Fruit fly (Drosophila melanogaster) whole organism, pupa: ENCODE data around the gene Cht5.

Source experiments
- CG10348 ChIP-seq: fragments of 200-800 bp; sonication (Bioruptor generic); IDR thresholded peaks from 2 replicates; pipeline ENCODE4 v1.3.6; 2022; ENCODE audit warnings: missing biosample characterization, missing genetic modification characterization
- CG12605 ChIP-seq: fragments of 200-800 bp; sonication (Bioruptor generic); IDR thresholded peaks from 2 replicates; pipeline ENCODE4 v1.3.6; 2022; ENCODE audit warnings: missing biosample characterization, missing genetic modification characterization
- CG13204 ChIP-seq: fragments of 200-800 bp; sonication (Bioruptor generic); optimal IDR thresholded peaks from 2 replicates; lab custom pipeline; 2018; ENCODE audit warnings: missing biosample characterization, mild to moderate bottlenecking, missing genetic modification characterization, moderate library complexity
- CG14655 ChIP-seq: fragments of 200-800 bp; sonication (Bioruptor generic); optimal IDR thresholded peaks from 3 replicates; lab custom pipeline; 2017; ENCODE audit warnings: mild to moderate bottlenecking, missing biosample characterization, missing genetic modification reagents, missing genetic modification characterization
- CG15710 ChIP-seq: fragments of 200-800 bp; sonication (Bioruptor generic); optimal IDR thresholded peaks from 2 replicates; lab custom pipeline; 2018; ENCODE audit warnings: missing biosample characterization, mild to moderate bottlenecking, missing genetic modification characterization, moderate library complexity
- CG17806 ChIP-seq: fragments of 200-800 bp; sonication (Bioruptor generic); optimal IDR thresholded peaks from 2 replicates; lab custom pipeline; 2018; ENCODE audit warnings: missing biosample characterization, mild to moderate bottlenecking, missing genetic modification characterization, moderate library complexity
- CG32121 ChIP-seq: fragments of 200-800 bp; sonication (Bioruptor generic); IDR thresholded peaks from 2 replicates; pipeline ENCODE4 v1.3.6; 2022; ENCODE audit warnings: missing biosample characterization, missing genetic modification characterization
- CG4496 ChIP-seq: fragments of 200-800 bp; sonication (Bioruptor generic); IDR thresholded peaks from 3 replicates; pipeline ENCODE4 v1.3.6; 2022; ENCODE audit warnings: missing biosample characterization, missing genetic modification characterization
- CG8159 ChIP-seq: fragments of 200-800 bp; sonication (Bioruptor generic); optimal IDR thresholded peaks from 3 replicates; lab custom pipeline; 2018; ENCODE audit warnings: missing biosample characterization, mild to moderate bottlenecking, missing genetic modification characterization, moderate library complexity
- CG8301 ChIP-seq: fragments of 200-800 bp; sonication (Bioruptor generic); optimal IDR thresholded peaks from 2 replicates; lab custom pipeline; 2018; ENCODE audit warnings: missing biosample characterization, mild to moderate bottlenecking, missing genetic modification characterization
- CG9948 ChIP-seq: fragments of 200-800 bp; sonication (Bioruptor generic); optimal IDR thresholded peaks from 2 replicates; lab custom pipeline; 2018; ENCODE audit warnings: missing biosample characterization, mild to moderate bottlenecking, missing genetic modification characterization, moderate library complexity
- D1 ChIP-seq: fragments of 200-800 bp; sonication (Bioruptor generic); optimal IDR thresholded peaks from 2 replicates; lab custom pipeline; 2018; ENCODE audit warnings: missing biosample characterization, mild to moderate bottlenecking, missing genetic modification characterization, moderate library complexity
- EcR ChIP-seq: fragments of 200-800 bp; sonication (Bioruptor generic); optimal IDR thresholded peaks from 3 replicates; lab custom pipeline; 2019; ENCODE audit warnings: missing biosample characterization, missing genetic modification characterization, mild to moderate bottlenecking, moderate library complexity, missing genetic modification reagents
- Ets98B ChIP-seq: fragments of 200-800 bp; sonication (Bioruptor generic); IDR thresholded peaks from 2 replicates; pipeline ENCODE4 v1.3.6; 2022; ENCODE audit warnings: missing biosample characterization, missing genetic modification characterization
- Pif1A ChIP-seq: fragments of 200-800 bp; sonication (Bioruptor generic); optimal IDR thresholded peaks from 3 replicates; lab custom pipeline; 2016; ENCODE audit warnings: missing biosample characterization, missing genetic modification characterization
- Pif1B ChIP-seq: fragments of 200-800 bp; sonication (Bioruptor generic); optimal IDR thresholded peaks from 3 replicates; lab custom pipeline; 2016; ENCODE audit warnings: missing biosample characterization, missing genetic modification characterization
- Snoo ChIP-seq: fragments of 200-800 bp; sonication (Bioruptor generic); optimal IDR thresholded peaks from 3 replicates; lab custom pipeline; 2017; ENCODE audit warnings: missing biosample characterization, mild to moderate bottlenecking, missing genetic modification characterization, inconsistent platforms
- fd96Ca ChIP-seq: fragments of 200-800 bp; sonication (Bioruptor generic); IDR thresholded peaks from 3 replicates; pipeline ENCODE4 v1.3.6; 2022; ENCODE audit warnings: missing biosample characterization, missing genetic modification characterization
- gl ChIP-seq: fragments of 200-800 bp; sonication (Bioruptor generic); optimal IDR thresholded peaks from 2 replicates; lab custom pipeline; 2018; ENCODE audit warnings: missing biosample characterization, mild to moderate bottlenecking, missing genetic modification characterization
- rn ChIP-seq: fragments of 200-800 bp; sonication (Bioruptor generic); IDR thresholded peaks from 2 replicates; pipeline ENCODE4 v1.3.6; 2022; ENCODE audit warnings: missing biosample characterization, missing genetic modification characterization

Gene Cht5

dm6 chr3R:13812736-13813250 lies 45.4 kb downstream of the Cht5 start, which contains the start of the genes tal-1A, tal-2A, tal-3A and tal-AA:
Gene tal-1A, plus strand, starts transcription at chr3R:13813109.
Gene tal-2A, plus strand, starts transcription at chr3R:13813109.
Gene tal-3A, plus strand, starts transcription at chr3R:13813109.
Gene tal-AA, plus strand, starts transcription at chr3R:13813109.
- peak; percentile 47 for TF ChIP-seq Pif1A (GFP tag; lab: Kevin White, UChicago)
- TF ChIP-seq CG32121 (GFP tag; lab: Robert Waterston, UW): peak; percentile 66
- TF ChIP-seq fd96Ca (GFP tag; lab: Robert Waterston, UW): peak; percentile 73
- no peak for TF ChIP-seq CG10348
- TF ChIP-seq CG13204: no peak
- TF ChIP-seq Ets98B (GFP tag; lab: Robert Waterston, UW): peak; percentile 68; the same call in 1 of the 2 replicates
- peak; percentile 69 for TF ChIP-seq CG12605
- TF ChIP-seq EcR (GFP tag; lab: Kevin White, UChicago): peak; percentile 73
- TF ChIP-seq Pif1B: peak; percentile 75
- TF ChIP-seq CG8301 (tag; lab: Kevin White, UChicago): no peak
- TF ChIP-seq CG17806 (tag; lab: Kevin White, UChicago): no peak
- TF ChIP-seq gl: peak; percentile 14
- TF ChIP-seq Snoo (tag; lab: Kevin White, UChicago): peak; percentile 29

dm6 chr3R:13815022-13815440 lies 47.7 kb downstream of the Cht5 start:
- TF ChIP-seq CG12605 (peak; percentile 48), Ets98B (GFP tag; lab: Robert Waterston, UW) (peak; percentile 64; the same call in 1 of the 2 replicates), EcR (GFP tag; lab: Kevin White, UChicago) (peak; percentile 63), CG32121 (GFP tag; lab: Robert Waterston, UW) (peak; percentile 71), fd96Ca (GFP tag; lab: Robert Waterston, UW) (peak; percentile 43; the same call in 1 of the 3 replicates), gl (no peak)

dm6 chr3R:13815566-13816374 lies 48.4 kb downstream of the Cht5 start:
- no peak for TF ChIP-seq gl
- TF ChIP-seq CG15710 (tag; lab: Kevin White, UChicago): no peak
- TF ChIP-seq fd96Ca (GFP tag; lab: Robert Waterston, UW): 0 out of 3 replicates have a peak, but pooled peaks have one; percentile 19
- 0 out of 3 replicates have a peak, but pooled peaks have one; percentile 18 for TF ChIP-seq CG4496 (GFP tag; lab: Robert Waterston, UW)
- no peak for TF ChIP-seq CG13204
- TF ChIP-seq CG32121 (GFP tag; lab: Robert Waterston, UW): peak; percentile 45; the same call in 1 of the 2 replicates

dm6 chr3R:13816375-13816711 lies 49.0 kb downstream of the Cht5 start:
- TF ChIP-seq fd96Ca (GFP tag; lab: Robert Waterston, UW): no peak
- TF ChIP-seq CG13204: peak; percentile 31
- TF ChIP-seq CG10348: no peak
- peak; percentile 29 for TF ChIP-seq Pif1A (GFP tag; lab: Kevin White, UChicago)
- TF ChIP-seq rn (GFP tag; lab: Robert Waterston, UW): no peak
- peak; percentile 65 for TF ChIP-seq Snoo (tag; lab: Kevin White, UChicago)
- TF ChIP-seq CG12605: peak; percentile 43; the same call in 1 of the 2 replicates
- peak; percentile 11 for TF ChIP-seq EcR (GFP tag; lab: Kevin White, UChicago)
- peak; percentile 11 for TF ChIP-seq CG15710 (tag; lab: Kevin White, UChicago)
- peak; percentile 34 for TF ChIP-seq CG8159 (tag; lab: Kevin White, UChicago)
- TF ChIP-seq Pif1B: peak; percentile 27
- TF ChIP-seq gl: peak; percentile 43
- TF ChIP-seq Ets98B (GFP tag; lab: Robert Waterston, UW): peak; percentile 45; the same call in 1 of the 2 replicates

dm6 chr3R:13817480-13818305 lies 50.3 kb downstream of the Cht5 start:
- TF ChIP-seq CG17806 (tag; lab: Kevin White, UChicago) (no peak), D1 (tag; lab: Kevin White, UChicago) (no peak), CG10348 (no peak), CG14655 (GFP tag; lab: Kevin White, UChicago) (peak; percentile 7), Pif1B (no peak), CG15710 (tag; lab: Kevin White, UChicago) (no peak), CG4496 (GFP tag; lab: Robert Waterston, UW) (peak; percentile 44; the same call in 2 of the 3 replicates), CG9948 (tag; lab: Kevin White, UChicago) (no peak), CG8301 (tag; lab: Kevin White, UChicago) (peak; percentile 13), CG32121 (GFP tag; lab: Robert Waterston, UW) (peak; percentile 65), CG12605 (peak; percentile 38; the same call in 1 of the 2 replicates), Snoo (tag; lab: Kevin White, UChicago) (no peak), rn (GFP tag; lab: Robert Waterston, UW) (peak; percentile 46; the same call in 1 of the 2 replicates), CG8159 (tag; lab: Kevin White, UChicago) (no peak), Ets98B (GFP tag; lab: Robert Waterston, UW) (peak; percentile 42; the same call in 1 of the 2 replicates), fd96Ca (GFP tag; lab: Robert Waterston, UW) (peak; percentile 52; the same call in 2 of the 3 replicates), gl (no peak), CG13204 (no peak)
- TF ChIP-seq, all 21 proteins: peak for 8
